Fruit fly (Drosophila melanogaster) whole organism, larva: Measurements from ENCODE around the gene CG7879.
A peak's percentile ranks its signal among the peaks of the same experiment; 100 is the strongest.

Experiments
- noc ChIP-seq: fragments of 200-800 bp; sonication (Bioruptor generic); optimal IDR thresholded peaks from 3 replicates; lab custom pipeline; 2019; ENCODE audit warnings: missing biosample characterization, mild to moderate bottlenecking, missing genetic modification characterization, moderate library complexity

CG7879 gene

DNA sequence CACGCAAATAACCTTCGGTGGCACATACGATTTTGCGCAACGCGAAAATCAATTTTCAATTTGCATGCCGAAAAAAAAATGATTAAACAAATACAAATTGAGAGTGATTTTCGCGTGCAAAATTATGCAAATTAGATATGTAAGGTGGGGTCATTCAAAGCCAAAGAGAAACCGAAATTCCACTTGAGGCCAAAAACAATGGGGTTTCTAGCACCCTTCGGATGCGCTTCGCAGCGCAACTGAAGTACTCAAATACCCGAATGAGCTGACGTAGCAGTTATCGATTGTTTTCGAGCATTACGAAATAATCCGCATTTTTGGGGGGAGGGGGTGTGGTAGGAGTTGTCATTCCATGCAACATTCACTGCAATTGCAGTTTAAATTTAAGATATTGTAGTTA lies 12.4 kb upstream of the CG7879 start:
- TF ChIP-seq noc (tag; lab: Kevin White, UChicago): no peak

- TF ChIP-seq noc (tag; lab: Kevin White, UChicago): no peak
Measured at dm6 chr3L:1580194-1580593, 11.8 kb upstream of the CG7879 start.

dm6 chr3L:1579169-1579853 lies 10.9 kb upstream of the CG7879 start:
- TF ChIP-seq noc (tag; lab: Kevin White, UChicago): peak; percentile 79

DNA sequence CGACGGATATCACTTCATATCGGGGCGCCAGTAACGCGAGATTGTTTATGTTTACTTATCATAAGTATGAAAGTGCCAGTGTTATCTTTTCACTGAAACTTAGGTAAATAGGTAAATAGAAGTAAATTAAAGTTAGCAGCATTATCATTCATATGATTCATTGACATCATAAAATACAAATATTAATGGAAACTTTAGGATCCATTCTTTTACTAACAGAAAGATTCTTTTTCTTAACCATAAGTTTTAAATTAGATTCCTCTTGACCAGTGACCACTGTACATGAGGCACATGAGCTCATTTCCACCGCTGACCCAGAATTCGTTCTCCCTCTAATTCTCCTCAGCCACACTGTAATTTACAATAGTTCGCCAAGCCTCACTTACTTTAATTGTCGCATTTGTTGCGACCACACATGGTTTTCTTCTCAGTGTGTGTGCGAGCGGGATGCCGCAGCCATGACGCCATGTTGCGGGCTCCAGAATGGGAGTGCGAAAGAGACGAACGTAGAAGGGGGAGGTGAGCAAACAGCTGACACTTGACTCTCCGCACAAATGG lies 10.1 kb upstream of the CG7879 start:
- peak; percentile 64 for TF ChIP-seq noc (tag; lab: Kevin White, UChicago)

dm6 chr3L:1577338-1577737 lies 8.9 kb upstream of the CG7879 start:
- TF ChIP-seq noc (tag; lab: Kevin White, UChicago): no peak

DNA sequence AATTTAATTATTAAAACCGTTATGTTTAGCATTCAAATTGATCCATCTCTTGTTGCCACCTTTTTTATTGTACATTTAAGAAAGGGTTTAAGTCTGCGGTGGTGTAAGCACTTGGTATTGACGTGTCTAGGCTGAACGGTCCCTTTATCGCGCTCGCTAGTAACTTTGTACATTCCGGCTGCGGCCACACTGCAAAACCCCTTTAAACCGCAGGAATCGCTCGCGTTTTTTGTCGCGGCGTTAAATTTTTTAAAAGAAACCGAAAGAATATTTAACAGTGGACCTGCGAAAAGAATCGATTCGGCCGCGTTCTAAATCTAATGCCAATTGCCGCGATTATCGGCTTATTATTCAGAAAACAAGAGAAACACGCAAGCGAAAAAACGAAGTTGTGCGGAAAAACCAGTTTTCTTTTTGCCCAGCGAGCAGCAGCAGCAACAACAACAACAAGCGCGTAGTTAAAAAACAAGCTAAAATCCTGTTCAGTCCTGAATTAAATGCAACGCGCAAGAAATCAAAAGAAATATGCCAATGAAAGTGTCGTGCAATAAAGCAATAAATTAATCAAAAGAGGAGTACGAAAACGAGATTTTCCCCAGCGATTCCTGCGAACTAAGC lies 8.2 kb upstream of the CG7879 start, which contains the start of gene CG13917:
Gene CG13917 (plus strand): TSS at position 211 of the 618 bp plus-strand sequence.
- no peak for TF ChIP-seq noc (tag; lab: Kevin White, UChicago)

dm6 chr3L:1575731-1576376 lies 7.4 kb upstream of the CG7879 start:
- no peak for TF ChIP-seq noc (tag; lab: Kevin White, UChicago)

- no peak for TF ChIP-seq noc (tag; lab: Kevin White, UChicago)
Measured at dm6 chr3L:1573191-1573590, 4.8 kb upstream of the CG7879 start.

DNA sequence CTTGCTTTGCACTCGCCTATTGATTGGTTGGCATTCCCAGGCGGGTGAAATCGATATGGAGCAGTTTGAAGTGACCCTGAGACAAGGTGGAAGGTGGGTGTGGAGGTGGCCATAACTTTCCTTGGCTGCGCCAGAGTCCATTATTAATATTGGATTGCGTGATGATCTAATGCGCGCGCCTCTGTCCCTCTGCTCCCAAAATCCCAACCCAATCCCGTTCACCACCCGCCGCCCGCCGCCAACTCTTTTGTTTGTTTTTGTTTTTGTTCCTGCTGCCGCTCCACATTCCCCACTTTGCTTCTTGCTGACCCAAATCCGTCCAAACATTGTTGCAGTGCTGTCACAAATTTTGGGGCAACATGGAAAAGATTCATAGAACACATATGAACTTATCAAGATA lies 2.7 kb upstream of the CG7879 start:
- no peak for TF ChIP-seq noc (tag; lab: Kevin White, UChicago)

dm6 chr3L:1569966-1570276 lies 1.5 kb upstream of the CG7879 start:
- no peak for TF ChIP-seq noc (tag; lab: Kevin White, UChicago)

DNA sequence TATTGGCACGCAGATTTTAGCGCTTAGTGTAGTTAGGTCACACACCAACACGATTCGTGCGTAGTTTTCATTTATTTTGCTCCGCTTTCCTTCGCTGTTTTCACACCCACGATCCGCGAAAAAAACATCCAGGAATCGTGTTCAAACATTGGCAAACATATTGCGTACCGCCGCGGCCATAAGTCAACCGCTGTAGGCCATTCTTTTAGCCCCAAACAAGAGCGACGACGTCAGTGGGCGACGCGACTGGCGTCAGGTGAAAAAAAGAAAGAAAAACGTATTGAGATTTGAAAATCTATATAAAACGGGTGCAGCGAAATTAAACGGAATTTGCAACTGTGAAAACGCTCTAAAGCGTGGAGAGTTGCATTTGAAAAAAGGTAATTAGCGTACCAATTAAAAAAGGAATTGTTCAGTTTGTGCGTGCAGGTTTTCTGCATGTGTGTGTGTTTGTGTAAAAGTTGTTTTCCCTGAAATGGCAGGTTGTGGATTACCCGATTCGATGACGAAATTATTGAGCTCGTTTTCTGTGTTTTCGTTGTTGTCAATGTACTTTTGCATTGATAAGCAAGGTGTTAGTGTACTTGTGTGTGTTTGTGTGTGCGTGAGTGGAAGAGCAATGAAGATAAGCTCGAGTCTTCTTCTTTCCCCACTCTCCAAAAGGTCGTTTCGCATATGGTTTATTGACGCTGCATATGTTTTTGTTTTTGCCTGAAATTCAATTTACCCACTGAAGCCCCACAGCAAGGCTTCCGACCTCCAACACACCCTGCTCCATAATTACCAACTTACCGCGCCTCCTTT lies 956 bp upstream of the CG7879 start, which contains the start of gene Tmep:
Gene Tmep (plus strand): TSS at position 20 of the 804 bp plus-strand sequence.
- peak; percentile 8 for TF ChIP-seq noc (tag; lab: Kevin White, UChicago)

DNA sequence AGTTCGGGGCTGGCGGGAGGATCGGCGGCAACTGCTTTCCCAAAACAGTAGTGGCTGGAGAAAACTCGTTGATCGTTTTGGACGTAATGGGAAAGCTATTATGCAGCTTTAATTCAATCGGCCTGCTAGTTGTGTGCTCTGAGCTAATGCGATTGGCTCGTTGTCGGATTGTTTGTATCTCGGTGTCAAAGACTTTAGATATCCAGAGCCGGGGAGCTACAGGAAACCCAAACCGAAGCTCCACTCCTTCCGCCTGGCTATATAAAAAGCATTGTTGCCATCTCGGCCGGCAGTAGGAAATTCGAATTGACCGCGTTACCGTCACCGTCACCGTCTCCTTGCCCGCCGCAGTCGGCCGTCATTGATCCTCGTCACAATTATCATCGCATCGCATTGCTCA lies 3.3 kb downstream of the CG7879 start, which contains the start of gene CG12003:
Gene CG12003 (plus strand): TSS at position 301 of the 400 bp plus-strand sequence.
- no peak for TF ChIP-seq noc (tag; lab: Kevin White, UChicago)

DNA sequence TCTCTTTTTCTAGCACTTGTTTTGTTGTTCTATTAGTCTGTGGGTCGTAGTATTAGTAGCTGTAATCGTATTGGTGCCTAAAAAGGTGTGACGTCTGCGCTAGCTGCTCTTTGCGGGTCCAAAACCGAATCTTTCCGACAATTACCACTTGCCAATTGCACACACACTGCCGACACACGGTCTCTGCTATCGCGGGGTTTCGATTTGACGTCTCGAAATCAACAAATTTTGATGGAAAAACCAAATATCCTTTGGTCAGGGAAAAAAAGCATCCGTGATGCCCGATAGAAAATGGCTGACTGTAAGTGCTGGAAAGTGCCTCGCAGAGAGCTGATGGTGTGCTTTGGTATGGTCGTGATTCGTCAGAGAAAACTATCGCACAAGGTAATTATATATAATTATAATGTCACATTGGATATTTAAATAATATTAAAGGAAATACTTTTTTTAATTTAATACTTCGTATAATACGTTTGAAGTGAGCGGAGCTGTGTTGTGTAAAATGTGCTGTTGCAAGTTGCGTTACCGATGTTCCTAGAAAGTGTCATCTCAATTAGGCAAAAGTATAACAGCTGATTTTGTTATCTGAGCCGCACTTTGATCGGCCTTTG lies 10.1 kb downstream of the CG7879 start, which contains the start of the genes Pex10 and CG12099:
Gene Pex10 (plus strand): TSS at position 51 of the 611 bp plus-strand sequence.
Gene CG12099 (minus strand): TSS at position 307 of the 611 bp plus-strand sequence.
- TF ChIP-seq noc (tag; lab: Kevin White, UChicago): peak; percentile 90

- TF ChIP-seq noc (tag; lab: Kevin White, UChicago): no peak
Measured at dm6 chr3L:1553193-1553592, 15.2 kb downstream of the CG7879 start, which contains the start of gene Pcyt2. Pcyt2 (plus strand) TSS chr3L:1553493.

DNA sequence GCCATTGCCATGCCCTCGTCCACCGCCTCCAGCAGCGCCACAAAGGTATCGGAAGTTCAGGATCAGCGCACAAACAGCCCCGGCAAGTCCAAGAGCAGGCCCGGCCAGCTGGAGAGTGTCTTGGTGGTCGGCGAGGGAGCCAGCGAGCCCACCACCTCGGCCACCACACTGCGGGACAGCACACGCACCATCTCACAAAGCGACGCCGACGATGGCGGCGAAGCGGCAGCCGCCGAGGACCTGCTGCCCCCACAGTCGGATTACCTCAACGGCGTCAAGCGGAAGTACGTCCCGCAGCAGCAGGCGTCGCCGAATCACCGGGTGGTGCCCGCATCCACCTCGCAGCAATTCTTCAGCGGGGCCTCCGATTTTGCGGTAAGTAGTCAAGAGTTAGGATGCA lies 17.5 kb downstream of the CG7879 start:
- no peak for TF ChIP-seq noc (tag; lab: Kevin White, UChicago)
